Worm (Caenorhabditis elegans): Measurements from ENCODE around the gene trpp-3.

- TF ChIP-seq nfya-1 (tag; optimal IDR thresholded peaks at IDR 0.05; ENCODE audit: borderline replicate concordance, insufficient read depth) (no peak), unc-62 (GFP tag; optimal IDR thresholded peaks at IDR 0.05) (no peak), pha-4 (tag; optimal IDR thresholded peaks at IDR 0.05) (no peak), somi-1 (GFP tag; optimal IDR thresholded peaks at IDR 0.05) (no peak)
Measured at ce11 chrIII:9542280-9542679, 16.9 kb downstream of the trpp-3 start, which contains the start of gene mut-7.

All from whole organism, young adult.